Fruit fly (Drosophila melanogaster) whole organism, embryonic: ENCODE measurements around the gene CG42465.

Experiments used
- Adf1 ChIP-seq: fragments of 200-800 bp; sonication (Bioruptor generic); IDR thresholded peaks from 2 replicates; pipeline ENCODE4 v1.3.6; 2022; ENCODE audit warnings: missing biosample characterization, missing genetic modification characterization
- Bgb ChIP-seq: fragments of 200-800 bp; sonication (Bioruptor generic); IDR thresholded peaks from 2 replicates; pipeline ENCODE4 v1.3.6; 2022; ENCODE audit warnings: missing biosample characterization, missing genetic modification characterization; ENCODE audit not compliant: partially characterized antibody
- CG10462 ChIP-seq: fragments of 200-800 bp; sonication (Bioruptor generic); optimal IDR thresholded peaks from 2 replicates; lab custom pipeline; 2016; ENCODE audit warnings: missing biosample characterization, missing genetic modification characterization
- CG11247 ChIP-seq: fragments of 200-800 bp; sonication (Bioruptor generic); IDR thresholded peaks from 2 replicates; pipeline ENCODE4 v1.3.6; 2022; ENCODE audit warnings: missing biosample characterization, missing genetic modification characterization
- CG11560 ChIP-seq: fragments of 200-800 bp; sonication (Bioruptor generic); IDR thresholded peaks from 3 replicates; pipeline ENCODE4 v1.3.6; 2022; ENCODE audit warnings: missing biosample characterization, missing genetic modification characterization
- CG11695 ChIP-seq: fragments of 200-800 bp; sonication (Bioruptor generic); IDR thresholded peaks from 3 replicates; pipeline ENCODE4 v1.3.6; 2022; ENCODE audit warnings: missing biosample characterization, missing genetic modification characterization
- CG13296 ChIP-seq: fragments of 200-800 bp; sonication (Bioruptor generic); optimal IDR thresholded peaks from 3 replicates; lab custom pipeline; 2018; ENCODE audit warnings: missing biosample characterization, mild to moderate bottlenecking, missing genetic modification characterization
- CG14050 ChIP-seq: fragments of 200-800 bp; sonication (Bioruptor generic); IDR thresholded peaks from 3 replicates; pipeline ENCODE4 v1.3.6; 2022; ENCODE audit warnings: missing biosample characterization, missing genetic modification characterization
- CG15514 ChIP-seq: fragments of 200-800 bp; sonication (Bioruptor generic); optimal IDR thresholded peaks from 3 replicates; lab custom pipeline; 2017; ENCODE audit warnings: missing biosample characterization, missing genetic modification characterization, mild to moderate bottlenecking, moderate library complexity, missing genetic modification reagents
- CG17359 ChIP-seq: fragments of 200-800 bp; sonication (Bioruptor generic); optimal IDR thresholded peaks from 3 replicates; lab custom pipeline; 2018; ENCODE audit warnings: missing biosample characterization, mild to moderate bottlenecking, missing genetic modification characterization, moderate library complexity
- CG17612 ChIP-seq: fragments of 200-800 bp; sonication (Bioruptor generic); IDR thresholded peaks from 2 replicates; pipeline ENCODE4 v1.3.6; 2022; ENCODE audit warnings: missing biosample characterization, missing genetic modification characterization
- CG2202 ChIP-seq: fragments of 200-800 bp; sonication (Bioruptor generic); optimal IDR thresholded peaks from 2 replicates; lab custom pipeline; 2018; ENCODE audit warnings: missing biosample characterization, mild to moderate bottlenecking, missing genetic modification characterization
- CG2678 ChIP-seq: fragments of 200-800 bp; sonication (Bioruptor generic); optimal IDR thresholded peaks from 3 replicates; lab custom pipeline; 2019; ENCODE audit warnings: missing biosample characterization, mild to moderate bottlenecking, missing genetic modification characterization, moderate library complexity
- CG33557 ChIP-seq: fragments of 200-800 bp; sonication (Bioruptor generic); optimal IDR thresholded peaks from 2 replicates; lab custom pipeline; 2019; ENCODE audit warnings: missing biosample characterization, mild to moderate bottlenecking, missing genetic modification characterization, moderate library complexity
- CG4282 ChIP-seq: fragments of 200-800 bp; sonication (Bioruptor generic); optimal IDR thresholded peaks from 2 replicates; lab custom pipeline; 2016; ENCODE audit warnings: missing biosample characterization, missing genetic modification characterization
- CG6175 ChIP-seq: fragments of 200-800 bp; sonication (Bioruptor generic); IDR thresholded peaks from 3 replicates; pipeline ENCODE4 v1.3.6; 2022; ENCODE audit warnings: missing biosample characterization, missing genetic modification characterization
- CG6654 ChIP-seq: fragments of 200-800 bp; sonication (Bioruptor generic); optimal IDR thresholded peaks from 2 replicates; lab custom pipeline; 2017; ENCODE audit warnings: missing biosample characterization, mild to moderate bottlenecking, missing genetic modification characterization
- CG6791 ChIP-seq: fragments of 200-800 bp; sonication (Bioruptor generic); IDR thresholded peaks from 3 replicates; pipeline ENCODE4 v1.3.6; 2022; ENCODE audit warnings: missing biosample characterization, missing genetic modification characterization; ENCODE audit not compliant: partially characterized antibody
- CG7745 ChIP-seq: fragments of 200-800 bp; sonication (Bioruptor generic); optimal IDR thresholded peaks from 2 replicates; lab custom pipeline; 2018; ENCODE audit warnings: missing biosample characterization, mild to moderate bottlenecking, missing genetic modification characterization, moderate library complexity
- CG9797 ChIP-seq: fragments of 200-800 bp; sonication (Bioruptor generic); optimal IDR thresholded peaks from 3 replicates; lab custom pipeline; 2018; ENCODE audit warnings: missing biosample characterization, mild to moderate bottlenecking, missing genetic modification characterization
- CkIIα-i1 ChIP-seq: fragments of 200-800 bp; sonication (Bioruptor generic); IDR thresholded peaks from 2 replicates; pipeline ENCODE4 v1.3.6; 2022; ENCODE audit warnings: missing biosample characterization, missing genetic modification characterization
- Drgx ChIP-seq: fragments of 200-800 bp; sonication (Bioruptor generic); IDR thresholded peaks from 2 replicates; pipeline ENCODE4 v1.3.6; 2022; ENCODE audit warnings: missing biosample characterization, missing genetic modification characterization
- Fer1 ChIP-seq: fragments of 200-800 bp; sonication (Bioruptor generic); optimal IDR thresholded peaks from 2 replicates; lab custom pipeline; 2017; ENCODE audit warnings: missing biosample characterization, mild to moderate bottlenecking, missing genetic modification characterization
- Hr51 ChIP-seq, 2 experiments: fragments of 200-800 bp; sonication (Bioruptor generic); optimal IDR thresholded peaks; 2 replicates in 1 of 2; 3 replicates in 1 of 2; lab custom pipeline; 2016 to 2018; ENCODE audit warnings: missing biosample characterization in 2 of 2, missing genetic modification characterization in 2 of 2, mild to moderate bottlenecking in 1 of 2, moderate library complexity in 1 of 2
- Meics ChIP-seq: fragments of 200-800 bp; sonication (Bioruptor generic); optimal IDR thresholded peaks from 2 replicates; lab custom pipeline; 2017; ENCODE audit warnings: missing biosample characterization, mild to moderate bottlenecking, missing genetic modification characterization
- Oli ChIP-seq: fragments of 200-800 bp; sonication (Bioruptor generic); optimal IDR thresholded peaks from 2 replicates; lab custom pipeline; 2018; ENCODE audit warnings: missing biosample characterization, mild to moderate bottlenecking, missing genetic modification characterization, moderate library complexity
- PHDP ChIP-seq: fragments of 200-800 bp; sonication (Bioruptor generic); optimal IDR thresholded peaks from 3 replicates; lab custom pipeline; 2018; ENCODE audit warnings: missing biosample characterization, mild to moderate bottlenecking, missing genetic modification characterization, moderate library complexity
- Rx ChIP-seq: fragments of 200-800 bp; sonication (Bioruptor generic); IDR thresholded peaks from 2 replicates; pipeline ENCODE4 v1.3.6; 2022; ENCODE audit warnings: missing biosample characterization, missing genetic modification characterization
- Sin3A ChIP-seq: fragments of >200 bp; optimal IDR thresholded peaks from 2 replicates; lab custom pipeline; 2018
- Six4 ChIP-seq: fragments of 200-800 bp; sonication (Bioruptor generic); optimal IDR thresholded peaks from 2 replicates; lab custom pipeline; 2016; ENCODE audit warnings: missing biosample characterization, missing genetic modification characterization
- Xbp1 ChIP-seq: fragments of 200-800 bp; sonication (Bioruptor generic); optimal IDR thresholded peaks from 3 replicates; lab custom pipeline; 2016; ENCODE audit warnings: missing biosample characterization, mild to moderate bottlenecking, missing genetic modification characterization
- ab ChIP-seq: fragments of 200-800 bp; sonication (Bioruptor generic); optimal IDR thresholded peaks from 2 replicates; lab custom pipeline; 2016; ENCODE audit warnings: missing biosample characterization, missing genetic modification characterization
- bigmax ChIP-seq: fragments of 200-800 bp; sonication (Bioruptor generic); optimal IDR thresholded peaks from 2 replicates; lab custom pipeline; 2018; ENCODE audit warnings: missing biosample characterization, mild to moderate bottlenecking, missing genetic modification characterization
- cas ChIP-seq: fragments of 200-800 bp; sonication (Bioruptor generic); IDR thresholded peaks from 2 replicates; pipeline ENCODE4 v1.3.6; 2022; ENCODE audit warnings: missing biosample characterization, missing genetic modification characterization
- chif ChIP-seq, 2 experiments: fragments of 200-800 bp; sonication (Bioruptor generic); optimal IDR thresholded peaks; 3 replicates each; lab custom pipeline; 2016; ENCODE audit warnings: missing biosample characterization in 2 of 2, missing genetic modification characterization in 2 of 2
- crol ChIP-seq: fragments of 200-800 bp; sonication (Bioruptor generic); IDR thresholded peaks from 2 replicates; pipeline ENCODE4 v1.3.6; 2022; ENCODE audit warnings: missing biosample characterization, missing genetic modification characterization
- danr ChIP-seq: fragments of 200-800 bp; sonication (Bioruptor generic); IDR thresholded peaks from 2 replicates; pipeline ENCODE4 v1.3.6; 2022; ENCODE audit warnings: missing biosample characterization, missing genetic modification characterization
- en ChIP-seq: fragments of 200-800 bp; sonication (Bioruptor generic); optimal IDR thresholded peaks from 2 replicates; lab custom pipeline; 2016; ENCODE audit warnings: missing biosample characterization, missing genetic modification characterization
- exex ChIP-seq: fragments of 200-800 bp; sonication (Bioruptor generic); optimal IDR thresholded peaks from 4 replicates; lab custom pipeline; 2018; ENCODE audit warnings: missing biosample characterization, mild to moderate bottlenecking, missing genetic modification characterization, moderate library complexity
- gem ChIP-seq: fragments of 200-800 bp; sonication (Bioruptor generic); optimal IDR thresholded peaks from 2 replicates; lab custom pipeline; 2019; ENCODE audit warnings: missing biosample characterization, mild to moderate bottlenecking, missing genetic modification characterization, moderate library complexity
- gfzf ChIP-seq: fragments of 200-800 bp; sonication (Bioruptor generic); optimal IDR thresholded peaks from 2 replicates; lab custom pipeline; 2016; ENCODE audit warnings: missing biosample characterization, mild to moderate bottlenecking, missing genetic modification characterization, moderate library complexity
- gro ChIP-seq: fragments of 200-800 bp; sonication (Bioruptor generic); optimal IDR thresholded peaks from 2 replicates; lab custom pipeline; 2016; ENCODE audit warnings: missing biosample characterization, missing genetic modification characterization
- klu ChIP-seq: fragments of 200-800 bp; sonication (Bioruptor generic); IDR thresholded peaks from 2 replicates; pipeline ENCODE4 v1.3.6; 2022; ENCODE audit warnings: missing biosample characterization, missing genetic modification characterization
- lbe ChIP-seq: fragments of 200-800 bp; sonication (Bioruptor generic); optimal IDR thresholded peaks from 2 replicates; lab custom pipeline; 2016; ENCODE audit warnings: missing biosample characterization, mild to moderate bottlenecking, missing genetic modification characterization
- pita ChIP-seq: fragments of 200-800 bp; sonication (Bioruptor generic); optimal IDR thresholded peaks from 2 replicates; lab custom pipeline; 2017; ENCODE audit warnings: missing biosample characterization, mild to moderate bottlenecking, missing genetic modification characterization
- prd ChIP-seq, 3 experiments: fragments of >200 bp in 2 of 3; fragments of 200-800 bp in 1 of 3; sonication (Bioruptor generic) in 1 of 3; optimal IDR thresholded peaks in 2 of 3; IDR thresholded peaks in 1 of 3; 2 replicates in 2 of 3; 3 replicates in 1 of 3; pipeline versions ENCODE4 v1.3.6 to Lab custom; 2017 to 2022; ENCODE audit warnings: missing biosample characterization in 1 of 3, missing genetic modification characterization in 1 of 3
- psq ChIP-seq: fragments of 200-800 bp; sonication (Bioruptor generic); optimal IDR thresholded peaks from 2 replicates; lab custom pipeline; 2017; ENCODE audit warnings: missing biosample characterization, missing genetic modification characterization
- sob ChIP-seq: fragments of 200-800 bp; sonication (Bioruptor generic); IDR thresholded peaks from 2 replicates; pipeline ENCODE4 v1.3.6; 2022; ENCODE audit warnings: missing biosample characterization, missing genetic modification characterization
- twi ChIP-seq: fragments of 200-800 bp; optimal IDR thresholded peaks from 2 replicates; lab custom pipeline; 2019; ENCODE audit warnings: missing biosample characterization, mild to moderate bottlenecking, missing genetic modification characterization, moderate library complexity
- wdn ChIP-seq: fragments of 200-800 bp; sonication (Bioruptor generic); IDR thresholded peaks from 2 replicates; pipeline ENCODE4 v1.3.6; 2022; ENCODE audit warnings: missing biosample characterization, missing genetic modification characterization
- zf30C ChIP-seq: fragments of 200-800 bp; sonication (Bioruptor generic); optimal IDR thresholded peaks from 3 replicates; lab custom pipeline; 2018; ENCODE audit warnings: missing biosample characterization, mild to moderate bottlenecking, missing genetic modification characterization

The CG42465 gene

dm6 chr2L:3703260-3703659 lies 3.3 kb downstream of the CG42465 start, which contains the start of gene CG2816 (continued):
- TF ChIP-seq CG11560 (tag; lab: Robert Waterston, UW) (peak; percentile 75), chif (GFP tag; optimal IDR thresholded peaks at IDR 0.05; lab: Kevin White, UChicago) (peak; percentile 11 to 75), CG17612 (GFP tag; lab: Robert Waterston, UW) (no peak), CG6654 (GFP tag; lab: Kevin White, UChicago) (no peak), CG6791 (no peak), Six4 (GFP tag; lab: Kevin White, UChicago) (no peak), CkIIα-i1 (GFP tag; lab: Robert Waterston, UW) (no peak), ab (GFP tag; lab: Kevin White, UChicago) (peak; percentile 47), CG10462 (GFP tag; lab: Kevin White, UChicago) (no peak), cas (GFP tag; lab: Robert Waterston, UW) (peak; percentile 75; the same call in 1 of the 2 replicates), Oli (tag; lab: Kevin White, UChicago) (peak; percentile 42), en (peak; percentile 7), Xbp1 (GFP tag; lab: Kevin White, UChicago) (peak; percentile 27), Bgb (no peak), CG33557 (GFP tag; lab: Kevin White, UChicago) (no peak), CG2678 (tag; lab: Kevin White, UChicago) (peak; percentile 66), CG4282 (GFP tag; lab: Kevin White, UChicago) (peak; percentile 75), CG11247 (peak; percentile 89), gfzf (no peak), bigmax (no peak), twi (tag; lab: Kevin White, UChicago) (no peak), CG13296 (peak; percentile 38), zf30C (GFP tag; lab: Kevin White, UChicago) (no peak), klu (GFP tag; lab: Robert Waterston, UW) (peak; percentile 83), Rx (GFP tag; lab: Robert Waterston, UW) (0 out of 2 replicates have a peak, but pooled peaks have one; percentile 15), CG6175 (GFP tag; lab: Robert Waterston, UW) (no peak), CG17359 (tag; lab: Kevin White, UChicago) (peak; percentile 18), gem (tag; lab: Kevin White, UChicago) (peak; percentile 81), Meics (GFP tag; lab: Kevin White, UChicago) (peak; percentile 44), psq (GFP tag; lab: Kevin White, UChicago) (peak; percentile 18), crol (GFP tag; lab: Robert Waterston, UW) (no peak), wdn (GFP tag; lab: Robert Waterston, UW) (peak; percentile 81; the same call in 1 of the 2 replicates), CG15514 (GFP tag; lab: Kevin White, UChicago) (peak; percentile 38)

DNA sequence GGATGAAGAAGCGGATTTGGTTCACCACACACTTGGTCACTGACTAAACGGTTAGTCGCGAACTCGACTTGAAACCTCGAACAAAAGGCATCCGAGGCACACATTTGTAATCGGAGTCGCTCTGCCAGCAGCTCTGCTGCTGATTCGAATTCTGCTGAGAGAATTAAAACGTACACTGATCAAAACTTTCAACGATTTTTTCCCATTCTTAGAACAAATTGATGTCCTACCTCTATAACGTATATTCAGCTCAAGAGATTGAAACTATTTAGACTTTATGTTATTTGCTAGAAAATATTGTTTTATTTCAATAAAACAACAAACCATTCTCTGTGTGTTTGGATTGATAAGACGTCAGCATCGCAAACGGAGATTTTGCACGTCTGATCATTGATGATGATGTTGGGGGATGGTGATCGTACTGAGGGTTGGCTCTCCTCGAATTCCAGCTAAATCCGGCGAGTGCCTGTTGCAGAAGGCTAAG lies 5.5 kb downstream of the CG42465 start, which contains the start of gene CG31778:
CG31778 (minus strand) TSS at position 51 of the 484 bp plus-strand sequence.
- no peak for TF ChIP-seq CG9797 (GFP tag; lab: Kevin White, UChicago)
- TF ChIP-seq Sin3A (lab: Kevin White, UChicago), result no peak
- TF ChIP-seq CG14050 (GFP tag; lab: Robert Waterston, UW), result no peak
- TF ChIP-seq danr, result peak; percentile 22; the same call in 1 of the 2 replicates
- peak; percentile 22 for TF ChIP-seq Fer1 (GFP tag; lab: Kevin White, UChicago)
- peak; percentile 5 for TF ChIP-seq CG15514 (GFP tag; lab: Kevin White, UChicago)
- TF ChIP-seq sob (GFP tag; lab: Robert Waterston, UW), result 0 out of 2 replicates have a peak, but pooled peaks have one; percentile 15
- TF ChIP-seq CG2202, result no peak
- TF ChIP-seq prd (optimal IDR thresholded peaks at IDR 0.05; lab: Kevin White, UChicago), result no peak
- 0 out of 3 replicates have a peak, but pooled peaks have one; percentile 11 for TF ChIP-seq prd (GFP tag; IDR thresholded peaks at IDR 0.05; lab: Robert Waterston, UW)
- TF ChIP-seq Adf1, result peak; percentile 47; the same call in 1 of the 2 replicates
- no peak for TF ChIP-seq CG7745 (tag; lab: Kevin White, UChicago)
- TF ChIP-seq lbe (GFP tag; lab: Kevin White, UChicago), result peak; percentile 84
- 0 out of 3 replicates have a peak, but pooled peaks have one; percentile 43 for TF ChIP-seq CG11695 (GFP tag; lab: Robert Waterston, UW)
- peak in 1 of 2 experiments; percentile 4 for TF ChIP-seq Hr51 (GFP tag; optimal IDR thresholded peaks at IDR 0.05; lab: Kevin White, UChicago)
- no peak for TF ChIP-seq exex (tag; lab: Kevin White, UChicago)
- no peak for TF ChIP-seq pita (GFP tag; lab: Kevin White, UChicago)
- peak; percentile 25 for TF ChIP-seq PHDP (tag; lab: Kevin White, UChicago)
- peak; percentile 71 for TF ChIP-seq Drgx
- TF ChIP-seq gro (GFP tag; lab: Kevin White, UChicago), result no peak
